Fruit fly (Drosophila melanogaster) whole organism, embryonic: ENCODE data around the gene CG13144.

Source experiments
- Atf6 ChIP-seq: fragments of 200-800 bp; sonication (Bioruptor generic); IDR thresholded peaks from 2 replicates; pipeline ENCODE4 v1.3.6; 2022; ENCODE audit warnings: missing biosample characterization, missing genetic modification characterization
- B-H2 ChIP-seq: fragments of 200-800 bp; sonication (Bioruptor generic); optimal IDR thresholded peaks from 2 replicates; lab custom pipeline; 2018; ENCODE audit warnings: missing biosample characterization, mild to moderate bottlenecking, missing genetic modification characterization
- CG10321 ChIP-seq: fragments of 200-800 bp; sonication (Bioruptor generic); IDR thresholded peaks from 2 replicates; pipeline ENCODE4 v1.3.6; 2022; ENCODE audit warnings: missing biosample characterization, missing genetic modification characterization
- CG10543 ChIP-seq: fragments of 200-800 bp; sonication (Bioruptor generic); optimal IDR thresholded peaks from 3 replicates; lab custom pipeline; 2017; ENCODE audit warnings: missing biosample characterization, mild to moderate bottlenecking, missing genetic modification characterization, moderate library complexity
- CG10565 ChIP-seq: fragments of 200-800 bp; sonication (Bioruptor generic); optimal IDR thresholded peaks from 3 replicates; lab custom pipeline; 2016; ENCODE audit warnings: missing biosample characterization, mild to moderate bottlenecking, missing genetic modification characterization
- CG11085 ChIP-seq: fragments of 200-800 bp; sonication (Bioruptor generic); IDR thresholded peaks from 2 replicates; pipeline ENCODE4 v1.3.6; 2022; ENCODE audit warnings: missing biosample characterization, missing genetic modification characterization
- CG12236 ChIP-seq: fragments of 200-800 bp; sonication (Bioruptor generic); optimal IDR thresholded peaks from 2 replicates; lab custom pipeline; 2016; ENCODE audit warnings: missing biosample characterization, missing genetic modification characterization
- CG14441 ChIP-seq: fragments of 200-800 bp; sonication (Bioruptor generic); IDR thresholded peaks from 2 replicates; pipeline ENCODE4 v1.3.6; 2022; ENCODE audit warnings: missing biosample characterization, missing genetic modification characterization
- CG1647 ChIP-seq: fragments of 200-800 bp; sonication (Bioruptor generic); optimal IDR thresholded peaks from 3 replicates; lab custom pipeline; 2016; ENCODE audit warnings: missing biosample characterization, missing genetic modification characterization
- CG2199 ChIP-seq: fragments of 200-800 bp; sonication (Bioruptor generic); IDR thresholded peaks from 3 replicates; pipeline ENCODE4 v1.3.6; 2022; ENCODE audit warnings: missing biosample characterization, missing genetic modification characterization
- CG2712 ChIP-seq: fragments of 200-800 bp; optimal IDR thresholded peaks from 3 replicates; lab custom pipeline; 2019; ENCODE audit warnings: missing biosample characterization, mild to moderate bottlenecking, missing genetic modification characterization, moderate library complexity
- CG30403 ChIP-seq: fragments of 200-800 bp; sonication (Bioruptor generic); optimal IDR thresholded peaks from 3 replicates; lab custom pipeline; 2016; ENCODE audit warnings: missing biosample characterization, missing genetic modification characterization
- CG31224 ChIP-seq: fragments of 200-800 bp; sonication (Bioruptor generic); IDR thresholded peaks from 2 replicates; pipeline ENCODE4 v1.3.6; 2022; ENCODE audit warnings: missing biosample characterization, missing genetic modification characterization
- CG3995 ChIP-seq: fragments of 200-800 bp; sonication (Bioruptor generic); optimal IDR thresholded peaks from 3 replicates; lab custom pipeline; 2016; ENCODE audit warnings: missing biosample characterization, missing genetic modification characterization
- CG5953 ChIP-seq: fragments of 200-800 bp; sonication (Bioruptor generic); IDR thresholded peaks from 2 replicates; pipeline ENCODE4 v1.3.6; 2022; ENCODE audit warnings: missing biosample characterization, missing genetic modification characterization
- CG8944 ChIP-seq: fragments of 200-800 bp; sonication (Bioruptor generic); optimal IDR thresholded peaks from 3 replicates; lab custom pipeline; 2016; ENCODE audit warnings: missing biosample characterization, missing genetic modification characterization
- CG9727 ChIP-seq: fragments of 200-800 bp; sonication (Bioruptor generic); optimal IDR thresholded peaks from 3 replicates; lab custom pipeline; 2017; ENCODE audit warnings: missing biosample characterization, mild to moderate bottlenecking, missing genetic modification characterization
- CG9797 ChIP-seq: fragments of 200-800 bp; sonication (Bioruptor generic); optimal IDR thresholded peaks from 3 replicates; lab custom pipeline; 2018; ENCODE audit warnings: missing biosample characterization, mild to moderate bottlenecking, missing genetic modification characterization
- Dip3 ChIP-seq: fragments of 200-800 bp; sonication (Bioruptor generic); optimal IDR thresholded peaks from 3 replicates; lab custom pipeline; 2016; ENCODE audit warnings: missing biosample characterization, missing genetic modification characterization
- E2f2 ChIP-seq: fragments of 200-800 bp; sonication (Bioruptor generic); IDR thresholded peaks from 2 replicates; pipeline ENCODE4 v1.3.6; 2022; ENCODE audit warnings: missing biosample characterization, missing genetic modification characterization
- HLH3B ChIP-seq: fragments of 200-800 bp; sonication (Bioruptor generic); IDR thresholded peaks from 2 replicates; pipeline ENCODE4 v1.3.6; 2022; ENCODE audit warnings: missing biosample characterization, missing genetic modification characterization
- MTF-1 ChIP-seq: fragments of 200-800 bp; sonication (Bioruptor generic); optimal IDR thresholded peaks from 2 replicates; lab custom pipeline; 2018; ENCODE audit warnings: missing biosample characterization, mild to moderate bottlenecking, missing genetic modification characterization, borderline replicate concordance
- Mrtf ChIP-seq: fragments of 200-800 bp; sonication (Bioruptor generic); IDR thresholded peaks from 3 replicates; pipeline ENCODE4 v1.3.6; 2022; ENCODE audit warnings: missing biosample characterization, missing genetic modification characterization
- NC2α ChIP-seq: fragments of 200-800 bp; sonication (Bioruptor generic); optimal IDR thresholded peaks from 2 replicates; lab custom pipeline; 2016; ENCODE audit warnings: missing biosample characterization, missing genetic modification characterization
- Nf-YB ChIP-seq: fragments of 200-800 bp; sonication (Bioruptor generic); optimal IDR thresholded peaks from 3 replicates; lab custom pipeline; 2019; ENCODE audit warnings: missing biosample characterization, mild to moderate bottlenecking, missing genetic modification characterization, moderate library complexity
- Nf-YC ChIP-seq: fragments of 200-800 bp; optimal IDR thresholded peaks from 3 replicates; lab custom pipeline; 2019; ENCODE audit warnings: missing biosample characterization, mild to moderate bottlenecking, missing genetic modification characterization, moderate library complexity
- Scr ChIP-seq: fragments of 200-800 bp; sonication (Bioruptor generic); IDR thresholded peaks from 2 replicates; pipeline ENCODE4 v1.3.6; 2022; ENCODE audit warnings: missing biosample characterization, missing genetic modification characterization; ENCODE audit not compliant: partially characterized antibody
- Sin3A ChIP-seq: fragments of >200 bp; optimal IDR thresholded peaks from 2 replicates; lab custom pipeline; 2018
- Vsx1 ChIP-seq: fragments of 200-800 bp; sonication (Bioruptor generic); optimal IDR thresholded peaks from 2 replicates; lab custom pipeline; 2017; ENCODE audit warnings: missing biosample characterization, mild to moderate bottlenecking, missing genetic modification characterization, missing genetic modification reagents
- bab2 ChIP-seq: fragments of 200-800 bp; sonication (Bioruptor generic); optimal IDR thresholded peaks from 2 replicates; lab custom pipeline; 2016; ENCODE audit warnings: missing biosample characterization, missing genetic modification characterization
- ems ChIP-seq: fragments of 200-800 bp; sonication (Bioruptor generic); optimal IDR thresholded peaks from 3 replicates; lab custom pipeline; 2016; ENCODE audit warnings: missing biosample characterization, missing genetic modification characterization
- ewg ChIP-seq: fragments of 200-800 bp; sonication (Bioruptor generic); optimal IDR thresholded peaks from 3 replicates; lab custom pipeline; 2017; ENCODE audit warnings: mild to moderate bottlenecking, missing biosample characterization, missing genetic modification reagents, missing genetic modification characterization
- eyg ChIP-seq: fragments of 200-800 bp; sonication (Bioruptor generic); optimal IDR thresholded peaks from 3 replicates; lab custom pipeline; 2016; ENCODE audit warnings: missing biosample characterization, missing genetic modification characterization
- gro ChIP-seq: fragments of 200-800 bp; sonication (Bioruptor generic); optimal IDR thresholded peaks from 2 replicates; lab custom pipeline; 2016; ENCODE audit warnings: missing biosample characterization, missing genetic modification characterization
- gsb ChIP-seq: fragments of 200-800 bp; sonication (Bioruptor generic); IDR thresholded peaks from 2 replicates; pipeline ENCODE4 v1.3.6; 2022; ENCODE audit warnings: missing biosample characterization, missing genetic modification characterization
- jing ChIP-seq: fragments of 200-800 bp; sonication (Bioruptor generic); optimal IDR thresholded peaks from 2 replicates; lab custom pipeline; 2018; ENCODE audit warnings: missing biosample characterization, mild to moderate bottlenecking, missing genetic modification characterization
- lab ChIP-seq: fragments of 200-800 bp; sonication (Bioruptor generic); optimal IDR thresholded peaks from 3 replicates; lab custom pipeline; 2017; ENCODE audit warnings: missing biosample characterization, missing genetic modification characterization, mild to moderate bottlenecking, moderate library complexity, missing genetic modification reagents
- mirr ChIP-seq: fragments of 200-800 bp; sonication (Bioruptor generic); optimal IDR thresholded peaks from 3 replicates; lab custom pipeline; 2018; ENCODE audit warnings: missing biosample characterization, mild to moderate bottlenecking, missing genetic modification characterization
- mld ChIP-seq: fragments of 200-800 bp; sonication (Bioruptor generic); IDR thresholded peaks from 3 replicates; pipeline ENCODE4 v1.3.6; 2022; ENCODE audit warnings: missing biosample characterization, missing genetic modification characterization; ENCODE audit not compliant: partially characterized antibody
- nerfin-2 ChIP-seq: fragments of 200-800 bp; sonication (Bioruptor generic); IDR thresholded peaks from 2 replicates; pipeline ENCODE4 v1.3.6; 2022; ENCODE audit warnings: missing biosample characterization, missing genetic modification characterization; ENCODE audit not compliant: partially characterized antibody
- pros ChIP-seq: fragments of 200-800 bp; sonication (Bioruptor generic); optimal IDR thresholded peaks from 3 replicates; lab custom pipeline; 2019; ENCODE audit warnings: missing biosample characterization, mild to moderate bottlenecking, missing genetic modification characterization, moderate library complexity
- rib ChIP-seq: fragments of 200-800 bp; sonication (Bioruptor generic); IDR thresholded peaks from 2 replicates; pipeline ENCODE4 v1.3.6; 2022; ENCODE audit warnings: missing biosample characterization, missing genetic modification characterization
- row ChIP-seq: fragments of 200-800 bp; sonication (Bioruptor generic); IDR thresholded peaks from 3 replicates; pipeline ENCODE4 v1.3.6; 2022; ENCODE audit warnings: missing biosample characterization, missing genetic modification characterization
- slou ChIP-seq: fragments of 200-800 bp; sonication (Bioruptor generic); optimal IDR thresholded peaks from 3 replicates; lab custom pipeline; 2016; ENCODE audit warnings: missing biosample characterization, missing genetic modification characterization
- sug ChIP-seq: fragments of 200-800 bp; optimal IDR thresholded peaks from 2 replicates; lab custom pipeline; 2019; ENCODE audit warnings: missing biosample characterization, mild to moderate bottlenecking, missing genetic modification characterization, moderate library complexity
- tgo ChIP-seq: fragments of 200-800 bp; sonication (Bioruptor generic); IDR thresholded peaks from 3 replicates; pipeline ENCODE4 v1.3.6; 2022; ENCODE audit warnings: missing biosample characterization, missing genetic modification characterization
- tll ChIP-seq, 2 experiments: fragments of 200-800 bp in 1 of 2; fragments of >200 bp in 1 of 2; sonication (Bioruptor generic) in 1 of 2; optimal IDR thresholded peaks; 2 replicates each; lab custom pipeline; 2017 to 2019; ENCODE audit warnings: missing biosample characterization in 2 of 2, missing genetic modification characterization in 2 of 2, mild to moderate bottlenecking in 1 of 2, moderate library complexity in 1 of 2
- toy ChIP-seq: fragments of 200-800 bp; sonication (Bioruptor generic); IDR thresholded peaks from 2 replicates; pipeline ENCODE4 v1.3.6; 2022; ENCODE audit warnings: missing biosample characterization, missing genetic modification characterization
- unpg ChIP-seq: fragments of 200-800 bp; sonication (Bioruptor generic); optimal IDR thresholded peaks from 3 replicates; lab custom pipeline; 2018; ENCODE audit warnings: missing biosample characterization, mild to moderate bottlenecking, missing genetic modification characterization, moderate library complexity
- wdn ChIP-seq: fragments of 200-800 bp; sonication (Bioruptor generic); IDR thresholded peaks from 2 replicates; pipeline ENCODE4 v1.3.6; 2022; ENCODE audit warnings: missing biosample characterization, missing genetic modification characterization

Gene CG13144

DNA sequence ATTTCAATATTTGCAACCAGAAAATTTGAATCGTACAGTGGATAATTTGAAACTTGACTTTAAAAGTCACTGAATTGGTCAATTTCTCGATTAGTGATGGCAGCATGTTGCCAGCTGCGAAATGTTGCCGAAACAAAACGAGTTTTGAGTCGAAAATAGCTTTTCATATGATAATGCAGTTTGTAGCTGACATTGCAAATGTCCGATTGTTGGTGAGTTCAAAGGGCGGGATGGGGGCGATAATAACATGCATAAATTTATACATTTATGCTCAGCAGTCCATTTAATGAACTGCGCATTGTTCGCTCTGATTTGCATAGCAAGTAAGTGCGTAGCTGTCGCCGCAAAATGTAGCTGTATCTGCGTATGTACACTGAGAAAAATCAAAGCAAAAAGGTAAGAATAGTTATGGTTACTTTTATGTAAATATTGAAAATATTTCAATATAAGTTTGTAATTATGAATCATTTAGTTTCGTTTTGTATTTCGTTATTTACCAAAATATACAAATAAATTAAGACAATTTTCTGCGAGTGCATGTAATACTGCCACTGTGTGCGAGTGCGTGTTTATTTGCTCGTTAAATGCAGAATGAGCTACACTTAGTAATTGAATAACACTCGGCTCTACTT is 35.8 kb upstream of the CG13144 start, which contains the start of gene Lip4:
Gene Lip4, plus strand, starts transcription at position 620 of the 632 bp plus-strand sequence.
- TF ChIP-seq lab (GFP tag; lab: Kevin White, UChicago) (peak; percentile 81), Nf-YC (peak; percentile 57), CG10565 (GFP tag; lab: Kevin White, UChicago) (no peak), unpg (GFP tag; lab: Kevin White, UChicago) (peak; percentile 83), Dip3 (GFP tag; lab: Kevin White, UChicago) (peak; percentile 23), CG9727 (peak; percentile 86), mirr (GFP tag; lab: Kevin White, UChicago) (no peak), CG9797 (no peak), gro (no peak), pros (GFP tag; lab: Kevin White, UChicago) (no peak), tll (GFP tag; optimal IDR thresholded peaks at IDR 0.05; lab: Kevin White, UChicago) (no peak), CG10543 (no peak), ewg (GFP tag; lab: Kevin White, UChicago) (peak; percentile 48), CG12236 (GFP tag; lab: Kevin White, UChicago) (no peak), tgo (peak; percentile 85), HLH3B (GFP tag; lab: Robert Waterston, UW) (peak; percentile 83), sug (tag; lab: Kevin White, UChicago) (peak; percentile 39), jing (GFP tag; lab: Kevin White, UChicago) (peak; percentile 24), CG30403 (peak; percentile 79), nerfin-2 (no peak), eyg (GFP tag; lab: Kevin White, UChicago) (peak; percentile 43), CG2712 (tag; lab: Kevin White, UChicago) (peak; percentile 83), E2f2 (GFP tag; lab: Robert Waterston, UW) (peak; percentile 55; the same call in 1 of the 2 replicates), CG5953 (GFP tag; lab: Robert Waterston, UW) (peak; percentile 69), mld (GFP tag; lab: Robert Waterston, UW) (no peak), MTF-1 (GFP tag; lab: Kevin White, UChicago) (no peak), Scr (GFP tag; lab: Robert Waterston, UW) (no peak), Sin3A (lab: Kevin White, UChicago) (no peak), CG11085 (GFP tag; lab: Robert Waterston, UW) (peak; percentile 73), CG31224 (GFP tag; lab: Robert Waterston, UW) (peak; percentile 46), CG14441 (GFP tag; lab: Robert Waterston, UW) (peak; percentile 82), bab2 (peak; percentile 31), Atf6 (GFP tag; lab: Robert Waterston, UW) (no peak; the same call in 1 of the 2 replicates), wdn (GFP tag; lab: Robert Waterston, UW) (peak; percentile 66), toy (GFP tag; lab: Robert Waterston, UW) (peak; percentile 52; the same call in 1 of the 2 replicates), NC2α (GFP tag; lab: Kevin White, UChicago) (no peak), rib (GFP tag; lab: Robert Waterston, UW) (no peak), CG8944 (GFP tag; lab: Kevin White, UChicago) (no peak), ems (GFP tag; lab: Kevin White, UChicago) (peak; percentile 62), Vsx1 (GFP tag; lab: Kevin White, UChicago) (no peak), Mrtf (GFP tag; lab: Robert Waterston, UW) (peak; percentile 53; the same call in 1 of the 3 replicates), Nf-YB (peak; percentile 48), CG2199 (GFP tag; lab: Robert Waterston, UW) (0 out of 3 replicates have a peak, but pooled peaks have one; percentile 22), CG1647 (GFP tag; lab: Kevin White, UChicago) (peak; percentile 41), B-H2 (GFP tag; lab: Kevin White, UChicago) (no peak), slou (GFP tag; lab: Kevin White, UChicago) (peak; percentile 67), row (peak; percentile 85), CG3995 (GFP tag; lab: Kevin White, UChicago) (peak; percentile 7), CG10321 (peak; percentile 44; the same call in 1 of the 2 replicates), gsb (peak; percentile 77)
